Fruit fly (Drosophila melanogaster): Measurements from ENCODE around the gene CG34404.
A peak's percentile ranks its signal among the peaks of the same experiment; 100 is the strongest.

Gene CG34404

DNA sequence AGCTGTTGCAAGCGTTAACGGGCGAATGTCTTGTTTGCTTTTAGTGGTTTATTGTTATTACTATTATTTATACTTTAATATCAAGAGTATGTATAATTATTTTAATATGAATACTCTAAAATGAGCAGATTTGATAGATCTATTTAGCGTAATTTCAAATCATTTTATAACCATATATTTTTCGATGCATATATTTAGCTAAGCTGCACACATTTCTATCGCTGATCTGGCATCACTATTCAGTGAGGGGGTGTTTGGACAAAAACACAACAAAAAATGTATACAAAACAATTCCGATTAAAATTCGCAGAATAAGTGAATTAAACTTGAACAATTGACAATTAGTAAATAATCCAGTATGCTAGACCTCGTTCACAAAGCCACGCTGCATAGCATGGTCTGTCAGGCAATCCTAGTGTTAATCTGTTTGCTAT, 16.5 kb downstream of the CG34404 start, which contains the start of the genes Trs33 and Tmtc4 (continued):
- TF ChIP-seq CG15514 (GFP tag; optimal IDR thresholded peaks at IDR 0.05) (peak; percentile 61), dpn (GFP tag; optimal IDR thresholded peaks at IDR 0.05) (peak in 1 of 2 experiments; percentile 28), Fer2 (tag; optimal IDR thresholded peaks at IDR 0.05) (peak; percentile 17), psq (GFP tag; optimal IDR thresholded peaks at IDR 0.05) (no peak), CG17829 (tag; optimal IDR thresholded peaks at IDR 0.05) (peak; percentile 65), Stat92E (GFP tag; optimal IDR thresholded peaks at IDR 0.05) (peak in 1 of 3 experiments; percentile 36), pb (GFP tag; optimal IDR thresholded peaks at IDR 0.05) (no peak), vvl (GFP tag; IDR thresholded peaks at IDR 0.05) (peak; percentile 71), Med (GFP tag) (peak; percentile 76), unpg (GFP tag; optimal IDR thresholded peaks at IDR 0.05) (peak; percentile 50), gcm (GFP tag; optimal IDR thresholded peaks at IDR 0.05) (peak; percentile 48), CG8924 (tag; optimal IDR thresholded peaks at IDR 0.05) (peak; percentile 49), CG2678 (tag; optimal IDR thresholded peaks at IDR 0.05) (peak; percentile 64), odd (GFP tag; optimal IDR thresholded peaks at IDR 0.05) (no peak), Hmr (GFP tag; optimal IDR thresholded peaks at IDR 0.05) (peak; percentile 30), grau (tag; optimal IDR thresholded peaks at IDR 0.05) (peak; percentile 49), CG18599 (GFP tag; optimal IDR thresholded peaks at IDR 0.05) (peak; percentile 37), CG4617 (GFP tag; optimal IDR thresholded peaks at IDR 0.05; ENCODE audit: borderline replicate concordance) (peak; percentile 72), NfI (GFP tag; optimal IDR thresholded peaks at IDR 0.05) (peak; percentile 3), dmrt11E (tag; optimal IDR thresholded peaks at IDR 0.05) (peak; percentile 28), CG4328 (GFP tag; optimal IDR thresholded peaks at IDR 0.05) (peak; percentile 29), CG2712 (tag; optimal IDR thresholded peaks at IDR 0.05) (peak; percentile 66), CG5953 (GFP tag; IDR thresholded peaks at IDR 0.05) (no peak), Dip2 (GFP tag; IDR thresholded peaks at IDR 0.05) (no peak), CG17361 (GFP tag; IDR thresholded peaks at IDR 0.05) (peak; percentile 57; the same call in 2 of the 3 replicates), Blimp-1 (GFP tag; optimal IDR thresholded peaks at IDR 0.05) (peak; percentile 31), CG12104 (GFP tag; optimal IDR thresholded peaks at IDR 0.05) (peak; percentile 21), CG30403 (GFP tag; optimal IDR thresholded peaks at IDR 0.05) (peak; percentile 42), Bteb2 (GFP tag; optimal IDR thresholded peaks at IDR 0.05) (no peak), CG11247 (GFP tag; IDR thresholded peaks at IDR 0.05) (peak; percentile 31; the same call in 1 of the 2 replicates), CG32767 (GFP tag; IDR thresholded peaks at IDR 0.05) (peak; percentile 22; the same call in 1 of the 2 replicates), sens (GFP tag) (peak; percentile 67), Meics (GFP tag; optimal IDR thresholded peaks at IDR 0.05) (peak; percentile 34), ERR (GFP tag; optimal IDR thresholded peaks at IDR 0.05) (no peak), CG17359 (tag; optimal IDR thresholded peaks at IDR 0.05) (peak; percentile 28), PHDP (tag; optimal IDR thresholded peaks at IDR 0.05) (peak; percentile 51), MBD-R2 (GFP tag; IDR thresholded peaks at IDR 0.05) (peak; percentile 93), tin (GFP tag; optimal IDR thresholded peaks at IDR 0.05) (peak; percentile 21), bsh (GFP tag; optimal IDR thresholded peaks at IDR 0.05) (peak in 1 of 2 experiments; percentile 25), Hsf (GFP tag; optimal IDR thresholded peaks at IDR 0.05) (peak; percentile 21), CG3281 (GFP tag; optimal IDR thresholded peaks at IDR 0.05) (peak; percentile 18), D19A (tag; optimal IDR thresholded peaks at IDR 0.05) (peak; percentile 15), bcd (GFP tag; optimal IDR thresholded peaks at IDR 0.05) (peak; percentile 26), CG7556 (GFP tag; optimal IDR thresholded peaks at IDR 0.05) (peak; percentile 34), CG12299 (tag; optimal IDR thresholded peaks at IDR 0.05) (peak; percentile 8), CoRest (tag; optimal IDR thresholded peaks at IDR 0.05) (peak; percentile 51), CG2120 (GFP tag; optimal IDR thresholded peaks at IDR 0.05) (peak; percentile 56)
